Fruit fly (Drosophila melanogaster): ENCODE results near the gene CG32700.

The CG32700 gene

DNA sequence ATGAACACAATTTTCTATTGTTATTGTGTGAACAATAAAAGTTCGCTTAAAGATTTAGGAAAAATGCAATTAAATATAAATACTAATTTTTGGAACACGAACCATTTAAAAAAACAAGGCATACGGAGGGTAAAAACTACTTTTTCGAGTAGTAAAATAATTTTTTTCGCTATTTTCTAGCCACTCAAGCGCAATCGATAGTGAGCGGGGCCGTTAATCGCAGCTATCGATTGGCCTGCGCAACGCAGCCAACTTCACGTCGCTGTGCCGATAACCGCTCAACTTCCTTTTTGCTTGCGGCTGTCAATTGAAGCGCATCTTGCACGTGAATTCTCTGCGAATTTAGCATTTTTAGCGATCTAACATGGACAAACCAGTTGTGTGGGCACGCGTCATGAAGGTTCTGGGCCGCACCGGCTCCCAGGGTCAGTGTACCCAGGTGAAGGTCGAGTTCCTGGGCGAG is 3.7 kb upstream of the CG32700 start, which contains the start of gene RpS28b:
RpS28b (plus strand) TSS at position 278 of the 463 bp plus-strand sequence.
- TF ChIP-seq acj6 (GFP tag; optimal IDR thresholded peaks at IDR 0.05) (peak; percentile 69), Sox15 (GFP tag; optimal IDR thresholded peaks at IDR 0.05) (peak; percentile 23), fkh (GFP tag; optimal IDR thresholded peaks at IDR 0.05) (no peak), fd85E (GFP tag; optimal IDR thresholded peaks at IDR 0.05) (peak; percentile 9), CG7368 (GFP tag; optimal IDR thresholded peaks at IDR 0.05) (peak; percentile 78), Smox (GFP tag; optimal IDR thresholded peaks at IDR 0.05) (peak; percentile 62), ss (GFP tag; optimal IDR thresholded peaks at IDR 0.05) (peak; percentile 85 to 91), Hr4 (GFP tag; optimal IDR thresholded peaks at IDR 0.05) (peak; percentile 1), CG10631 (GFP tag; optimal IDR thresholded peaks at IDR 0.05) (peak; percentile 54), CG4318 (GFP tag; optimal IDR thresholded peaks at IDR 0.05) (no peak), net (GFP tag; optimal IDR thresholded peaks at IDR 0.05) (peak; percentile 80), Eip93F (GFP tag; optimal IDR thresholded peaks at IDR 0.05) (no peak), CG11762 (GFP tag; optimal IDR thresholded peaks at IDR 0.05; ENCODE audit: insufficient read depth) (peak; percentile 47), CG6163 (GFP tag; IDR thresholded peaks at IDR 0.05) (peak; percentile 92), Sox102F (GFP tag; optimal IDR thresholded peaks at IDR 0.05) (peak; percentile 83), Gug (GFP tag; IDR thresholded peaks at IDR 0.05) (peak; percentile 49), svp (GFP tag) (no peak), eg (GFP tag; IDR thresholded peaks at IDR 0.05) (peak; percentile 91), CG6276 (GFP tag; optimal IDR thresholded peaks at IDR 0.05) (no peak), salr (GFP tag; optimal IDR thresholded peaks at IDR 0.05) (peak; percentile 38 to 86), Ets21C (GFP tag; optimal IDR thresholded peaks at IDR 0.05) (peak; percentile 35), CG6854 (GFP tag; optimal IDR thresholded peaks at IDR 0.05) (peak; percentile 96), CG6792 (GFP tag; optimal IDR thresholded peaks at IDR 0.05) (peak; percentile 63), achi (GFP tag; optimal IDR thresholded peaks at IDR 0.05) (peak; percentile 49), CG15336 (GFP tag; IDR thresholded peaks at IDR 0.05) (peak; percentile 41; the same call in 1 of the 2 replicates), OdsH (GFP tag; optimal IDR thresholded peaks at IDR 0.05) (peak; percentile 74), CG9139 (GFP tag; optimal IDR thresholded peaks at IDR 0.05) (peak; percentile 83), Hr39 (GFP tag; optimal IDR thresholded peaks at IDR 0.05) (peak; percentile 76), esn (GFP tag; optimal IDR thresholded peaks at IDR 0.05) (peak; percentile 87), dsx (GFP tag; optimal IDR thresholded peaks at IDR 0.05; ENCODE audit: poor library complexity, severe bottlenecking) (peak; percentile 47), Sox14 (GFP tag; optimal IDR thresholded peaks at IDR 0.05) (peak; percentile 58), CG3032 (tag; optimal IDR thresholded peaks at IDR 0.05) (peak; percentile 56), Ets96B (tag; optimal IDR thresholded peaks at IDR 0.05) (no peak), CG10669 (GFP tag; optimal IDR thresholded peaks at IDR 0.05) (peak; percentile 79), pdm3 (GFP tag; optimal IDR thresholded peaks at IDR 0.05) (no peak), Eip78C (GFP tag) (peak; percentile 90), CG8119 (GFP tag; IDR thresholded peaks at IDR 0.05) (peak; percentile 47; the same call in 2 of the 3 replicates), CG11902 (GFP tag; optimal IDR thresholded peaks at IDR 0.05) (peak; percentile 58), CG1621 (tag; optimal IDR thresholded peaks at IDR 0.05) (peak; percentile 67), CG34406 (GFP tag; optimal IDR thresholded peaks at IDR 0.05) (peak; percentile 79), fd59A (GFP tag; optimal IDR thresholded peaks at IDR 0.05) (peak; percentile 72), CG16779 (tag; optimal IDR thresholded peaks at IDR 0.05) (peak; percentile 85), cyc (GFP tag; optimal IDR thresholded peaks at IDR 0.05) (peak; percentile 86), Blimp-1 (GFP tag; optimal IDR thresholded peaks at IDR 0.05) (peak; percentile 66), CG8632 (GFP tag; optimal IDR thresholded peaks at IDR 0.05) (peak; percentile 63), CG11294 (GFP tag; IDR thresholded peaks at IDR 0.05) (peak; percentile 59), Eip75B (GFP tag; optimal IDR thresholded peaks at IDR 0.05) (peak; percentile 69), vri (GFP tag; optimal IDR thresholded peaks at IDR 0.05) (no peak), CG3919 (GFP tag; optimal IDR thresholded peaks at IDR 0.05) (peak; percentile 88), Hr38 (GFP tag; optimal IDR thresholded peaks at IDR 0.05) (no peak), CG31627 (GFP tag; optimal IDR thresholded peaks at IDR 0.05) (peak; percentile 82), spab (GFP tag; optimal IDR thresholded peaks at IDR 0.05) (peak; percentile 59)
